Worm (Caenorhabditis elegans) whole organism, midembryonic: Measurements from ENCODE around the gene asp-12.

Experiments
- T22C8.4 ChIP-seq: fragments of 200-800 bp; sonication (Bioruptor generic); IDR thresholded peaks from 2 replicates; pipeline ENCODE4 v1.3.6; 2022; ENCODE audit warnings: missing genetic modification characterization, missing compliant biosample characterization
- flt-1 ChIP-seq: fragments of 200-800 bp; sonication (Bioruptor generic); IDR thresholded peaks from 2 replicates; pipeline ENCODE4 v1.3.6; 2022; ENCODE audit warnings: missing genetic modification characterization, missing compliant biosample characterization
- klf-2 ChIP-seq: fragments of 200-800 bp; sonication (Bioruptor generic); conservative IDR thresholded peaks from 2 replicates; pipeline ENCODE4 v1.3.6; 2022; ENCODE audit warnings: missing genetic modification reagents, missing genetic modification characterization, missing compliant biosample characterization
- med-1 ChIP-seq: sonication (generic microtip); optimal IDR thresholded peaks from 2 replicates; lab custom pipeline; 2017; ENCODE audit warnings: missing genetic modification characterization, mild to moderate bottlenecking, missing compliant biosample characterization, antibody characterized with exemption, missing genetic modification reagents; ENCODE audit not compliant: insufficient read depth
- ref-1 ChIP-seq: fragments of 200-800 bp; sonication (Bioruptor generic); conservative IDR thresholded peaks from 2 replicates; pipeline ENCODE4 v1.3.6; 2022; ENCODE audit warnings: missing genetic modification reagents, missing genetic modification characterization, missing compliant biosample characterization
- tab-1 ChIP-seq: fragments of 200-800 bp; sonication (Bioruptor generic); IDR thresholded peaks from 2 replicates; pipeline ENCODE4 v1.3.6; 2022; ENCODE audit warnings: missing genetic modification characterization, missing compliant biosample characterization
- ztf-23 ChIP-seq: fragments of 200-800 bp; sonication (Bioruptor generic); IDR thresholded peaks from 2 replicates; pipeline ENCODE4 v1.3.6; 2022; ENCODE audit warnings: missing genetic modification reagents, missing genetic modification characterization, missing compliant biosample characterization

ce11 chrV:8297504-8297903 is 28.5 kb downstream of the asp-12 start, which contains the start of gene W02D7.4:
- TF ChIP-seq med-1 (GFP tag; lab: Kevin White, UChicago) (no peak), klf-2 (GFP tag; lab: Robert Waterston, UW) (no peak), flt-1 (no peak), T22C8.4 (GFP tag; lab: Robert Waterston, UW) (no peak), tab-1 (GFP tag; lab: Robert Waterston, UW) (no peak), ztf-23 (GFP tag; lab: Robert Waterston, UW) (no peak), ref-1 (no peak)
